Worm (Caenorhabditis elegans): ENCODE measurements around the gene spp-16.

Gene spp-16

ce11 chrV:10861611-10862262 is 39.4 kb downstream of the spp-16 start (continued):
- no peak for TF ChIP-seq alr-1 (tag; optimal IDR thresholded peaks at IDR 0.05; ENCODE audit: borderline replicate concordance)

DNA sequence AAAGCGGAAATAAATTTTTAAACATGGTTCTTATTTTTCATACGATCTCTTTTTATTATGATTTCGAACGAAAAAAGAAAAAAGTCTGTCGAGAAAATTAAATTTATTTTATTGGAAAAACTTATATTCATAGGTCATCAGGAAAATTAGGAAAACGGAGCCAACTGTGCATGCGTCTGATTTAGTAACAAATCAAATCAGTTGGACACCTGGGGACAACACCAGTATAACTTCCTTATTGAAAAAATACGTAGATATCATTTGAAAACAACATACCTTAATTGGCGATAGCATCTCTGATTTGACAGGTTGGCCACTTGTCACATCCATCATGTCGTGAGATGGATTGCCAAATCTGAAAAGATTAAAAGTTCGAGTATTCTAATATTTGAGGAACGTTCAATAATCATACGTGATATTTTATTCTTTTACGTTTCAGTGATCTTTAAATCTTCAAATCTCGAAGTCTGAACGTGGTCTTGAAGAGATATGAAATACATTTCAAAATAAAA is 40.5 kb downstream of the spp-16 start:
- TF ChIP-seq snu-23 (GFP tag; optimal IDR thresholded peaks at IDR 0.05), result peak; percentile 13
- no peak for TF ChIP-seq efl-1 (optimal IDR thresholded peaks at IDR 0.05)
- peak in 1 of 2 experiments; percentile 12 for TF ChIP-seq efl-1 (GFP tag; optimal IDR thresholded peaks at IDR 0.05 in 1 of 2)
- peak; percentile 29 for TF ChIP-seq nhr-71 (tag; optimal IDR thresholded peaks at IDR 0.05)
- peak; percentile 1 for TF ChIP-seq rnt-1 (tag; optimal IDR thresholded peaks at IDR 0.05)
- TF ChIP-seq efl-3 (GFP tag; optimal IDR thresholded peaks at IDR 0.05), result no peak
- peak; percentile 2 for TF ChIP-seq fkh-8 (tag; optimal IDR thresholded peaks at IDR 0.05)
- peak in 1 of 6 experiments; percentile 31 for TF ChIP-seq elt-3 (tag; optimal IDR thresholded peaks at IDR 0.05)
- TF ChIP-seq pax-3 (tag; optimal IDR thresholded peaks at IDR 0.05), result no peak
- no peak for TF ChIP-seq tlp-1 (tag; optimal IDR thresholded peaks at IDR 0.05)
- peak; percentile 50 for TF ChIP-seq lin-14 (GFP tag; optimal IDR thresholded peaks at IDR 0.05)
- peak; percentile 88 for TF ChIP-seq nhr-85 (tag)
- TF ChIP-seq mep-1 (tag; optimal IDR thresholded peaks at IDR 0.05), result no peak
- TF ChIP-seq nhr-19 (GFP tag; conservative IDR thresholded peaks at IDR 0.05), result no peak
- TF ChIP-seq unc-30 (tag; optimal IDR thresholded peaks at IDR 0.05), result no peak
- no peak for TF ChIP-seq nhr-84 (tag; optimal IDR thresholded peaks at IDR 0.05)
- TF ChIP-seq tbx-2 (tag; optimal IDR thresholded peaks at IDR 0.05), result peak; percentile 4

DNA sequence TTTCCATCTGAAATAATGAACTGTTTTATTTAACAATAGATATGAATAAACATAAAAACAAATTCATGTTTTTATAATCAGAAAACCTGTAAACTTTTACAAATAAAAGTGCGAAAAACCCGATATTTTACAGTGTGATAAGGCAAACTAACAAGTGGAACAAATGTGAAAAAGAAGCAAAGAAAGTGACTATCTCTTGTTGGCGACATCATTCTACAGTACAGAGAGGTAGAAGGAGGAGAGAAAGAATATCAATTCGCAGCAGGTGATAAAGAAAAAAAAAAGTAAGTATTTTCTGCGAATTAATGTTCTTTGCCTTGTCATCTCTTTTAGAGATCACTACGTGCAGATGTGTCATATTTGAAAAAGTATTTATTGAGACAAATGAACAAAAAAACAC is 41.3 kb downstream of the spp-16 start:
- TF ChIP-seq mdl-1 (tag; optimal IDR thresholded peaks at IDR 0.05) (peak in 1 of 2 experiments; percentile 9), fkh-10 (GFP tag; optimal IDR thresholded peaks at IDR 0.05) (no peak), ama-1 (optimal IDR thresholded peaks at IDR 0.05) (no peak), hlh-17 (GFP tag; optimal IDR thresholded peaks at IDR 0.05; ENCODE audit: borderline replicate concordance) (no peak), ceh-88 (GFP tag; IDR thresholded peaks at IDR 0.05) (no peak), mep-1 (tag; optimal IDR thresholded peaks at IDR 0.05) (no peak), zip-4 (GFP tag; optimal IDR thresholded peaks at IDR 0.05) (no peak), nhr-28 (tag; optimal IDR thresholded peaks at IDR 0.05) (no peak), swsn-7 (tag; optimal IDR thresholded peaks at IDR 0.05) (no peak), nhr-11 (tag; optimal IDR thresholded peaks at IDR 0.05) (no peak), unc-130 (tag; optimal IDR thresholded peaks at IDR 0.05) (no peak), nhr-237 (tag; optimal IDR thresholded peaks at IDR 0.05) (no peak), C16A3.4 (tag; optimal IDR thresholded peaks at IDR 0.05) (no peak), nhr-47 (tag; optimal IDR thresholded peaks at IDR 0.05) (no peak), sup-37 (GFP tag; optimal IDR thresholded peaks at IDR 0.05) (no peak), grh-1 (GFP tag; IDR thresholded peaks at IDR 0.05) (no peak), pag-3 (tag; optimal IDR thresholded peaks at IDR 0.05; ENCODE audit: borderline replicate concordance, insufficient read depth) (no peak), F16B12.6 (tag; optimal IDR thresholded peaks at IDR 0.05) (no peak), nhr-20 (tag; optimal IDR thresholded peaks at IDR 0.05) (peak; percentile 4), efl-3 (GFP tag; optimal IDR thresholded peaks at IDR 0.05) (no peak), ztf-11 (tag; optimal IDR thresholded peaks at IDR 0.05) (no peak), jun-1 (tag; optimal IDR thresholded peaks at IDR 0.05) (no peak), nhr-76 (tag; optimal IDR thresholded peaks at IDR 0.05) (no peak), dsc-1 (tag; optimal IDR thresholded peaks at IDR 0.05) (no peak), unc-30 (tag; optimal IDR thresholded peaks at IDR 0.05) (no peak), nhr-71 (tag; optimal IDR thresholded peaks at IDR 0.05) (no peak), pqm-1 (tag; optimal IDR thresholded peaks at IDR 0.05) (no peak), zag-1 (tag; optimal IDR thresholded peaks at IDR 0.05) (no peak), ces-1 (GFP tag; optimal IDR thresholded peaks at IDR 0.05) (no peak), isw-1 (GFP tag; IDR thresholded peaks at IDR 0.05) (no peak), sptf-1 (tag; optimal IDR thresholded peaks at IDR 0.05) (no peak), snu-23 (GFP tag; optimal IDR thresholded peaks at IDR 0.05) (no peak), unc-62 (GFP tag; optimal IDR thresholded peaks at IDR 0.05) (no peak), nhr-12 (tag; optimal IDR thresholded peaks at IDR 0.05) (no peak), nhr-77 (tag; optimal IDR thresholded peaks at IDR 0.05) (no peak), lin-14 (GFP tag; optimal IDR thresholded peaks at IDR 0.05) (peak; percentile 24), nhr-19 (GFP tag; conservative IDR thresholded peaks at IDR 0.05) (0 out of 2 replicates have a peak, but pooled peaks have one; percentile 2)

Measured in whole organism, L1 larva.